Worm (Caenorhabditis elegans): Measurements from ENCODE around the gene R107.2.

Gene R107.2

DNA sequence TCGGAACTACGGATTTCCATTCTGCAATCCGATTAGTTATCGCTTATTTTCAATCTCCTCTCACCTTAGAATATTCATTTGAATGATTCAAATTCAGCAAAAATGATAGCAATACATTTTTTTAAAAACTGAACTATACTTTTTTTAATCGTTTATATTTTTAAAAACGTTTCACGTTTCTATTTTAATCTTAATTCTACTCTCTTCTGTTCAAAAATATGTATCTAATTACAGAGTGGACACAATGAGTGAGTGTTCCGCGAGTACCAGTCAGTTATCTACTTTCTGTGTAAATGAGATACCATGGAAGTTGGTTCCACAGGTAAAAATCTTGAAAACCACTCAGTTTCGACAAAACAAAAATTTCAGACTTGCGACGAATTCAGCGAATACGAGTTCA lies 43.2 kb downstream of the R107.2 start, which contains the start of the genes F59B2.15 and zif-1:
Gene F59B2.15, minus strand, starts transcription at position 101 of the 400 bp plus-strand sequence.
Gene zif-1, plus strand, starts transcription at position 235 of the 400 bp plus-strand sequence.
- no peak for TF ChIP-seq sox-4 (tag; optimal IDR thresholded peaks at IDR 0.05)
- no peak for TF ChIP-seq fos-1 (tag; optimal IDR thresholded peaks at IDR 0.05)
- no peak for TF ChIP-seq lin-13 (GFP tag; optimal IDR thresholded peaks at IDR 0.05)
- no peak for TF ChIP-seq egl-13 (tag; optimal IDR thresholded peaks at IDR 0.05)
- no peak for TF ChIP-seq nhr-76 (tag; optimal IDR thresholded peaks at IDR 0.05)
- no peak for TF ChIP-seq ama-1 (optimal IDR thresholded peaks at IDR 0.05)
- no peak for TF ChIP-seq jun-1 (tag; optimal IDR thresholded peaks at IDR 0.05)
- TF ChIP-seq nhr-85 (tag) = no peak
- TF ChIP-seq hlh-17 (GFP tag; optimal IDR thresholded peaks at IDR 0.05; ENCODE audit: borderline replicate concordance) = no peak
- no peak for TF ChIP-seq elt-2 (tag; optimal IDR thresholded peaks at IDR 0.05)
- no peak for TF ChIP-seq nhr-11 (tag; optimal IDR thresholded peaks at IDR 0.05)
- TF ChIP-seq nhr-12 (tag; optimal IDR thresholded peaks at IDR 0.05) = no peak
- TF ChIP-seq lin-15B (tag; optimal IDR thresholded peaks at IDR 0.05) = no peak

DNA sequence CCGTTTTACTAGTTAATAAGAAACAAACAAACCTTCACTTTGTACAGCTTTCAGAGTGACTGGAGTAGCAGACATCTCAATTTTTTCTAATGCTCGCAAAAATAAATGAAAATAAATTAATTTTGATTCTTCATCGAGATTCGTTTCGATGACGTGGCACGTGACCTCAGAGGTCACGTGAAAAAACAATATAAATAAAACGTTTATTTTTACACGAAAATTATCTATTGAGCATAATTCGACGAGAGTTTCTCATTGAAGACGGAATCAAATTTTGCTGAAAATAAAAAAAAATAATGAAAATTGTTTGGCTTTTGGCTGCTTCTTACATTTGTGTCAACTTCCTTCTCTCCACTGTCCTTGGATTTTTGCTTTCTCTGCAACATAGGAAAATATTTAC lies 43.8 kb downstream of the R107.2 start, which contains the start of gene rpn-6.2:
Gene rpn-6.2, minus strand, starts transcription at position 101 of the 400 bp plus-strand sequence.
- TF ChIP-seq nhr-85 (tag) = peak; percentile 48
- TF ChIP-seq zag-1 (tag; optimal IDR thresholded peaks at IDR 0.05) = no peak
- no peak for TF ChIP-seq nhr-84 (tag; optimal IDR thresholded peaks at IDR 0.05)
- TF ChIP-seq ceh-88 (GFP tag; IDR thresholded peaks at IDR 0.05) = no peak
- no peak for TF ChIP-seq ets-5 (GFP tag; IDR thresholded peaks at IDR 0.05)
- TF ChIP-seq nhr-11 (tag; optimal IDR thresholded peaks at IDR 0.05) = no peak
- TF ChIP-seq elt-2 (tag; optimal IDR thresholded peaks at IDR 0.05) = no peak
- no peak for TF ChIP-seq lin-35 (GFP tag; optimal IDR thresholded peaks at IDR 0.05)
- no peak for TF ChIP-seq efl-1 (optimal IDR thresholded peaks at IDR 0.05)
- TF ChIP-seq efl-1 (GFP tag; optimal IDR thresholded peaks at IDR 0.05 in 1 of 2) = peak in 1 of 2 experiments; percentile 39

DNA sequence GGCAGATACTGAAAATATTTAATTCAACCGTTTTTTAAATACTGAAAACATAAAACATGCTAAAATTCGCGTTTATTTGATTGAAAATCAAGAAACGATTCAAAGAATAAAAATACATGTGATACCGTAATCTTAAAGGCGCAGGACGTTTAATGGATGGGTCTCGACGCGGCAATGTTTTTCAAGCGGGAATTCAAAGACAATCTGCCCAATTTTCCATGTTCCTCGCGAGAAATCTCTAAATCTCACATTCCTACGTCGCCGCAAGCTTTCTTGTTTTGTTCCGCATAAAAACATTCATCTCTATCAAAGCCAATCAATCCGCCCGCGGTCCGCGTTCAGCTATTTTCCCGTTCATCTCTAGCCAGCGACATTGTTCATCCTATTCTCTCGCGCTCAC lies 44.2 kb downstream of the R107.2 start:
- TF ChIP-seq pqm-1 (tag; optimal IDR thresholded peaks at IDR 0.05) = no peak
- no peak for TF ChIP-seq mef-2 (tag; optimal IDR thresholded peaks at IDR 0.05)
- peak in 1 of 3 experiments; percentile 6 for TF ChIP-seq dpl-1 (GFP tag; optimal IDR thresholded peaks at IDR 0.05)
- TF ChIP-seq mab-9 (GFP tag; IDR thresholded peaks at IDR 0.05) = no peak
- no peak for TF ChIP-seq unc-30 (tag; optimal IDR thresholded peaks at IDR 0.05)
- TF ChIP-seq nhr-85 (tag) = no peak

DNA sequence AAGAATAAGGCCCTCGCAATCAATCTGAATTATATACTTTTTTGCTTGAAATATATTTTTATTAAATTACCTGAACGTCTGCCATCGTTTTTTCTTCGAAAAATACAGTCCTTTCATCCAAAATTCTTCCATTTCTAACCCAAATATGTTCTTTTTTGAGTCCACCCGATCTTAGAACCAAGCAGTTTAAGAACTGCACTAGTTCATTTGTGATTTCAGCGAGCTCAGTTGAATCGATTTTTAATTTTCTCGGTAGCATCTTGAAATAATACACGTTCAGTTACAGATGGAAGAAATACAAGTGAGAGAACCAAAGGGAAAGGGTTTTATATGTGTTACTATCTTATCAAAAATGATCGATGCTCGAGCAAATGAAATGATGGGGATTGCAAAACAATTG lies 46.2 kb downstream of the R107.2 start, which contains the start of gene F59B2.3:
Gene F59B2.3, minus strand, starts transcription at position 259 of the 400 bp plus-strand sequence.
- TF ChIP-seq efl-1 (optimal IDR thresholded peaks at IDR 0.05) (no peak), efl-1 (GFP tag; optimal IDR thresholded peaks at IDR 0.05 in 1 of 2) (peak in 1 of 2 experiments; percentile 66), lsy-2 (tag; optimal IDR thresholded peaks at IDR 0.05) (no peak), unc-30 (tag; optimal IDR thresholded peaks at IDR 0.05) (no peak)

DNA sequence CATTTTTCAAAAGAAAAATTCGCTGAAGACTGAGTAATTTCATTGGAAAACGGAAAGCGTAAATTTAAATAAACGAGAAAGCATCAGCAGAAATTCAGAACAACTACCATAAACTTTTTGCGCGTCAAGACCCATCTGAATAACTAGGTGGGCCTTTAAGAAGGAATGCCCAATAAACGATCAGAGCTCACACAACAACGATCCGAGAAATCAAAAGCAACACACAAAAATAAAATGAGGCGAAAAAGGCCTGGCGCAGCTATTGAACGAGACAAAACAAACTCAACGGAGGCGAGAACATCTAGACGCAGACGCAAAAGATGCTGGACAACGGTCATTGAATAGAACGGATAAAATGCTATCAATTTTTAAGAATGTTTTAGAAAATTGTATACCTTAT lies 46.9 kb downstream of the R107.2 start:
- TF ChIP-seq ceh-8 (GFP tag; optimal IDR thresholded peaks at IDR 0.05) (no peak), efl-1 (optimal IDR thresholded peaks at IDR 0.05) (no peak), efl-1 (GFP tag; optimal IDR thresholded peaks at IDR 0.05 in 1 of 2) (peak in 1 of 2 experiments; percentile 51)

DNA sequence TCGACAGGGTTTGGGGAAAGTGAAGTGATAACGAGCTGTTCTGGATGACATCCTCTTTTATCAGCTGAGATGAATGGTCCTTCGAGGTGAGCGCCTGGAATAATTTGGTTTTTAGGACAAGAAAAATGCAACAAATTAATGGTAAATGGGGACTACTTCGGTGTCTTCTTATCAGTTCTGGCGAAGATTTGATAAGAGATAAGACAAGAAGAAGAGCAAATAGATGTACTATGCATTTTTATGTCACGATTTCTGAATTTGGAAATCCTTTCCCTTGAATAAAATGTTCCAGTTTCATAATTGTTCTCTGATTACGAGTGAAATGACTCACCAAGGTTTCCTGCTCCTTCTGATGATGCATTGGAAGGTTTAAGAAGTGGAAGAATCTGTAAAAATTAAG lies 47.9 kb downstream of the R107.2 start:
- TF ChIP-seq nhr-77 (tag; optimal IDR thresholded peaks at IDR 0.05) (no peak), nhr-11 (tag; optimal IDR thresholded peaks at IDR 0.05) (no peak), elt-2 (tag; optimal IDR thresholded peaks at IDR 0.05) (peak; percentile 54)

DNA sequence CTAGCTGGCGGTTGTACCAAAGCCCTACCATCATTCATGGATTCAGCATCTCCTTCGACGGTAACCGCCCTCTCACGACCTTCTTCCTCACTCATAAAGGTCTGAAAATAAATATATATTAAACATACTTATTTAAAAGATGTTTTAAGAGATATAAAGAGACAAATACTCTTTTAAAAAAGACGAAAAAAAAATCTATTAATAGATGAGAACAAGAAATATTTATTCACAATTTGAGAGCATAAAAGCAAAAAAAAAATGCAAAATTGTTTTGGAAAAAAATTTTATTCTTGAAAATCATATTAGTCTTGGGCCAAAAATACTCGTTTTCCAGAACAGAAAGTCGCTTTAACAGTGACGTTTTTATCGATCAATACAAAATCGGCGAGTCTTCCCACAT lies 49.1 kb downstream of the R107.2 start, which contains the start of gene skat-1:
Gene skat-1, minus strand, starts transcription at position 101 of the 400 bp plus-strand sequence.
- TF ChIP-seq nhr-76 (tag; optimal IDR thresholded peaks at IDR 0.05) (no peak), nhr-237 (tag; optimal IDR thresholded peaks at IDR 0.05) (no peak), tlp-1 (tag; optimal IDR thresholded peaks at IDR 0.05) (no peak), ceh-63 (GFP tag; optimal IDR thresholded peaks at IDR 0.05) (no peak), vab-15 (tag; optimal IDR thresholded peaks at IDR 0.05) (no peak), pag-3 (tag; optimal IDR thresholded peaks at IDR 0.05; ENCODE audit: borderline replicate concordance, insufficient read depth) (no peak), dpl-1 (GFP tag; optimal IDR thresholded peaks at IDR 0.05) (no peak), efl-1 (optimal IDR thresholded peaks at IDR 0.05) (no peak), efl-1 (GFP tag; optimal IDR thresholded peaks at IDR 0.05 in 1 of 2) (no peak), fkh-4 (tag; optimal IDR thresholded peaks at IDR 0.05; ENCODE audit: borderline replicate concordance) (no peak), mep-1 (tag; optimal IDR thresholded peaks at IDR 0.05) (no peak), ama-1 (optimal IDR thresholded peaks at IDR 0.05) (no peak), ceh-88 (GFP tag; IDR thresholded peaks at IDR 0.05) (no peak), ztf-4 (tag; optimal IDR thresholded peaks at IDR 0.05) (no peak), alr-1 (tag; optimal IDR thresholded peaks at IDR 0.05; ENCODE audit: borderline replicate concordance) (no peak), lin-14 (GFP tag; optimal IDR thresholded peaks at IDR 0.05) (no peak), sptf-1 (tag; optimal IDR thresholded peaks at IDR 0.05) (no peak), jun-1 (tag; optimal IDR thresholded peaks at IDR 0.05) (no peak)

Data from whole organism, L1 larva.